Worm (Caenorhabditis elegans) whole organism, young adult: ENCODE data around the gene arx-2.

Experiments
- B0019.2 ChIP-seq: fragments of 200-800 bp; sonication (Bioruptor generic); conservative IDR thresholded peaks from 2 replicates; pipeline ENCODE4 v1.3.6; 2022; ENCODE audit warnings: missing genetic modification reagents, missing genetic modification characterization, missing compliant biosample characterization
- B0035.1 ChIP-seq: sonication (generic microtip); optimal IDR thresholded peaks from 2 replicates; lab custom pipeline; 2016; ENCODE audit warnings: missing genetic modification characterization, mild to moderate bottlenecking, missing compliant biosample characterization, missing genotype, missing genetic modification reagents
- C06A6.2 ChIP-seq: fragments of 200-800 bp; sonication (Bioruptor generic); conservative IDR thresholded peaks from 2 replicates; pipeline ENCODE4 v1.3.6; 2022; ENCODE audit warnings: missing genetic modification characterization, missing compliant biosample characterization
- F55B11.4 ChIP-seq: sonication (generic microtip); optimal IDR thresholded peaks from 2 replicates; lab custom pipeline; 2016; ENCODE audit warnings: missing compliant biosample characterization, missing genetic modification characterization, borderline replicate concordance; ENCODE audit not compliant: insufficient read depth
- K11D2.4 ChIP-seq: fragments of 200-800 bp; sonication (Bioruptor generic); IDR thresholded peaks from 2 replicates; pipeline ENCODE4 v1.3.6; 2022; ENCODE audit warnings: missing genetic modification reagents, missing genetic modification characterization, missing compliant biosample characterization
- K12H6.12 ChIP-seq: fragments of 200-800 bp; sonication (Bioruptor generic); optimal IDR thresholded peaks from 2 replicates; lab custom pipeline; 2018; ENCODE audit warnings: mild to moderate bottlenecking, missing genetic modification characterization, missing compliant biosample characterization
- Y67H2A.10 ChIP-seq: fragments of 200-800 bp; sonication (Bioruptor generic); conservative IDR thresholded peaks from 2 replicates; pipeline ENCODE4 v1.3.6; 2022; ENCODE audit warnings: missing genetic modification reagents, missing genetic modification characterization, missing compliant biosample characterization
- Y95B8A.8 ChIP-seq: fragments of 200-800 bp; sonication (Bioruptor generic); IDR thresholded peaks from 2 replicates; pipeline ENCODE4 v1.3.6; 2022; ENCODE audit warnings: missing genetic modification reagents, missing genetic modification characterization, missing compliant biosample characterization
- aptf-3 ChIP-seq: fragments of 200-800 bp; sonication (Bioruptor generic); IDR thresholded peaks from 2 replicates; pipeline ENCODE4 v1.3.6; 2022; ENCODE audit warnings: missing genetic modification characterization, missing compliant biosample characterization
- bed-1 ChIP-seq: fragments of 200-800 bp; sonication (Bioruptor generic); IDR thresholded peaks from 2 replicates; pipeline ENCODE4 v1.3.6; 2022; ENCODE audit warnings: missing genetic modification reagents, missing genetic modification characterization, missing compliant biosample characterization
- ccch-3 ChIP-seq: fragments of 200-800 bp; sonication (Bioruptor generic); optimal IDR thresholded peaks from 2 replicates; lab custom pipeline; 2018; ENCODE audit warnings: mild to moderate bottlenecking, missing genetic modification characterization, missing compliant biosample characterization
- ceh-100 ChIP-seq: fragments of 200-800 bp; sonication (Bioruptor generic); IDR thresholded peaks from 2 replicates; pipeline ENCODE4 v1.3.6; 2022; ENCODE audit warnings: missing genetic modification reagents, missing genetic modification characterization, missing compliant biosample characterization
- ceh-58 ChIP-seq: fragments of 200-800 bp; sonication (Bioruptor generic); IDR thresholded peaks from 2 replicates; pipeline ENCODE4 v1.3.6; 2022; ENCODE audit warnings: missing genetic modification characterization, missing compliant biosample characterization
- ceh-91 ChIP-seq: fragments of 200-800 bp; sonication (Bioruptor generic); IDR thresholded peaks from 2 replicates; pipeline ENCODE4 v1.3.6; 2022; ENCODE audit warnings: missing genetic modification reagents, missing genetic modification characterization, missing compliant biosample characterization
- dpl-1 ChIP-seq: fragments of 150-350 bp; optimal IDR thresholded peaks from 2 replicates; lab custom pipeline; 2014; ENCODE audit warnings: missing biosample characterization, missing genetic modification reagents, missing genetic modification characterization
- efl-1 ChIP-seq: fragments of 150-350 bp; optimal IDR thresholded peaks from 2 replicates; lab custom pipeline; 2014; ENCODE audit warnings: missing biosample characterization, missing genetic modification reagents, missing genetic modification characterization
- egrh-3 ChIP-seq: fragments of 200-800 bp; sonication (Bioruptor generic); IDR thresholded peaks from 2 replicates; pipeline ENCODE4 v1.3.6; 2022; ENCODE audit warnings: missing genetic modification reagents, missing genetic modification characterization, missing compliant biosample characterization
- ekl-4 ChIP-seq: fragments of 200-800 bp; sonication (Bioruptor generic); IDR thresholded peaks from 2 replicates; pipeline ENCODE4 v1.3.6; 2022; ENCODE audit warnings: missing genetic modification reagents, missing genetic modification characterization, missing compliant biosample characterization
- ets-4 ChIP-seq: fragments of 200-800 bp; sonication (Bioruptor generic); optimal IDR thresholded peaks from 2 replicates; lab custom pipeline; 2018; ENCODE audit warnings: mild to moderate bottlenecking, missing genetic modification characterization, missing compliant biosample characterization
- hlh-12 ChIP-seq: sonication (generic microtip); optimal IDR thresholded peaks from 2 replicates; lab custom pipeline; 2016; ENCODE audit warnings: missing genetic modification characterization, missing compliant biosample characterization
- hlh-26 ChIP-seq: fragments of 200-800 bp; sonication (Bioruptor generic); conservative IDR thresholded peaks from 2 replicates; pipeline ENCODE4 v1.3.6; 2022; ENCODE audit warnings: missing genetic modification reagents, missing genetic modification characterization, missing compliant biosample characterization
- hmg-20 ChIP-seq: fragments of 200-800 bp; sonication (Bioruptor generic); IDR thresholded peaks from 2 replicates; pipeline ENCODE4 v1.3.6; 2022; ENCODE audit warnings: missing genetic modification reagents, missing genetic modification characterization, missing compliant biosample characterization
- lin-35 ChIP-seq, 3 experiments: fragments of 150-350 bp in 2 of 3; sonication (generic microtip) in 1 of 3; optimal IDR thresholded peaks; 2 replicates each; lab custom pipeline; 2014 to 2018; ENCODE audit warnings: missing biosample characterization in 3 of 3, missing genetic modification characterization in 3 of 3, missing genetic modification reagents in 3 of 3
- lin-40 ChIP-seq: sonication (generic microtip); optimal IDR thresholded peaks from 2 replicates; lab custom pipeline; 2016; ENCODE audit warnings: missing genetic modification characterization, mild to moderate bottlenecking, missing compliant biosample characterization, missing genotype, missing genetic modification reagents
- lsl-1 ChIP-seq: fragments of 200-800 bp; sonication (Bioruptor generic); optimal IDR thresholded peaks from 2 replicates; lab custom pipeline; 2018; ENCODE audit warnings: mild to moderate bottlenecking, missing genetic modification characterization, moderate library complexity, missing compliant biosample characterization
- madf-10 ChIP-seq: sonication (generic microtip); optimal IDR thresholded peaks from 2 replicates; lab custom pipeline; 2016; ENCODE audit warnings: mild to moderate bottlenecking, missing genetic modification characterization, missing compliant biosample characterization
- mcd-1 ChIP-seq: fragments of 200-800 bp; sonication (Bioruptor generic); IDR thresholded peaks from 2 replicates; pipeline ENCODE4 v1.3.6; 2022; ENCODE audit warnings: missing genetic modification reagents, missing genetic modification characterization, missing compliant biosample characterization
- mel-28 ChIP-seq: sonication (generic microtip); optimal IDR thresholded peaks from 2 replicates; lab custom pipeline; 2016; ENCODE audit warnings: borderline replicate concordance, mild to moderate bottlenecking, missing genetic modification characterization, missing compliant biosample characterization
- mxl-1 ChIP-seq: sonication (generic microtip); optimal IDR thresholded peaks from 2 replicates; lab custom pipeline; 2016; ENCODE audit warnings: missing genetic modification characterization, missing compliant biosample characterization
- nhr-120 ChIP-seq: fragments of 200-800 bp; sonication (Bioruptor generic); IDR thresholded peaks from 2 replicates; pipeline ENCODE4 v1.3.6; 2022; ENCODE audit warnings: missing genetic modification characterization, missing compliant biosample characterization
- nhr-90 ChIP-seq: sonication (generic microtip); optimal IDR thresholded peaks from 2 replicates; lab custom pipeline; 2016; ENCODE audit warnings: missing genotype, mild to moderate bottlenecking, missing genetic modification characterization, missing compliant biosample characterization
- pbrm-1 ChIP-seq: fragments of 200-800 bp; sonication (Bioruptor generic); IDR thresholded peaks from 2 replicates; pipeline ENCODE4 v1.3.6; 2022; ENCODE audit warnings: missing genetic modification reagents, missing genetic modification characterization, missing compliant biosample characterization
- pha-4 ChIP-seq: fragments of 150-350 bp; sonication (generic microtip); optimal IDR thresholded peaks from 2 replicates; lab custom pipeline; 2014; ENCODE audit warnings: missing biosample characterization, missing genetic modification reagents, missing genetic modification characterization
- rcor-1 ChIP-seq: fragments of 200-800 bp; sonication (Bioruptor generic); IDR thresholded peaks from 2 replicates; pipeline ENCODE4 v1.3.6; 2022; ENCODE audit warnings: missing genetic modification reagents, missing genetic modification characterization, missing compliant biosample characterization
- repo-1 ChIP-seq: sonication (generic microtip); optimal IDR thresholded peaks from 2 replicates; lab custom pipeline; 2017; ENCODE audit warnings: mild to moderate bottlenecking, missing genetic modification characterization, missing compliant biosample characterization
- snpc-3.4 ChIP-seq: sonication (generic microtip); optimal IDR thresholded peaks from 2 replicates; lab custom pipeline; 2017; ENCODE audit warnings: missing genetic modification characterization, mild to moderate bottlenecking, missing compliant biosample characterization, antibody characterized with exemption, moderate library complexity, missing genotype, missing genetic modification reagents
- tbp1 ChIP-seq: fragments of 200-800 bp; sonication (Bioruptor generic); optimal IDR thresholded peaks from 2 replicates; lab custom pipeline; 2018; ENCODE audit warnings: mild to moderate bottlenecking, missing genetic modification characterization, missing compliant biosample characterization
- unc-130 ChIP-seq: sonication (generic microtip); optimal IDR thresholded peaks from 2 replicates; lab custom pipeline; 2016; ENCODE audit warnings: missing genetic modification reagents, missing genetic modification characterization, missing compliant biosample characterization
- unc-62 ChIP-seq: fragments of 150-350 bp; optimal IDR thresholded peaks from 2 replicates; lab custom pipeline; 2014; ENCODE audit warnings: missing biosample characterization, missing genetic modification reagents, missing genetic modification characterization
- ztf-26 ChIP-seq: sonication (generic microtip); optimal IDR thresholded peaks from 2 replicates; lab custom pipeline; 2017; ENCODE audit warnings: missing genetic modification characterization, missing compliant biosample characterization

Gene arx-2

DNA sequence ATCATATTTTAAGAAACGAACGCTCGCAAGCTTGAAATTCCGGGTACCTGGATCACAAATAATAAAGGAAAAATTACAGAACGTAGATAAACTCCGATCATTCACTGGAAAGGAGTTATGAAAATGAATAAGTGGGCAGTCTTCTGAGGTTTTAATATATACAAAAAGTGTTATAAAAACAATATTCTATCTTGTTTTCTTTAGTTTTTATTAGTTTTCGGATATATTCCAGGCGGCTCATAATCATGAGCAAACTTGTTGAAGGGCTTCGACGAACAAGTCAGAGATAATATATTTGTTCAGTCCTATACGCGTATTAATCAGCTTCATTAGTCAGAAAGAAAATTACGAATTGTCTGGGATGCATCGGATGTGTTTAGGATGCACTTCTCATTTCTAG, 24.2 kb downstream of the arx-2 start, which contains the start of gene gcy-6:
Gene gcy-6 (minus strand): TSS at position 101 of the 400 bp plus-strand sequence.
- no peak for TF ChIP-seq bed-1 (GFP tag; lab: Robert Waterston, UW)
- no peak for TF ChIP-seq rcor-1 (GFP tag; lab: Robert Waterston, UW)
- TF ChIP-seq Y95B8A.8 (GFP tag; lab: Robert Waterston, UW) = no peak
- no peak for TF ChIP-seq tbp1 (GFP tag; lab: Kevin White, UChicago)
- no peak for TF ChIP-seq efl-1 (GFP tag; lab: Kevin White, UChicago)
- TF ChIP-seq pbrm-1 (GFP tag; lab: Robert Waterston, UW) = no peak
- no peak for TF ChIP-seq B0035.1 (tag; lab: Kevin White, UChicago)
- no peak for TF ChIP-seq ekl-4
- TF ChIP-seq dpl-1 (GFP tag; lab: Kevin White, UChicago) = no peak
- no peak for TF ChIP-seq B0019.2
- TF ChIP-seq ceh-91 (GFP tag; lab: Robert Waterston, UW) = no peak

ce11 chrV:10307283-10307682, 30.9 kb downstream of the arx-2 start, which contains the start of gene che-12:
Gene che-12 (minus strand): TSS chrV:10307383.
- TF ChIP-seq C06A6.2 (GFP tag; lab: Robert Waterston, UW) = no peak
- TF ChIP-seq aptf-3 (GFP tag; lab: Robert Waterston, UW) = no peak
- TF ChIP-seq pbrm-1 (GFP tag; lab: Robert Waterston, UW) = no peak
- no peak for TF ChIP-seq lin-35 (GFP tag; optimal IDR thresholded peaks at IDR 0.05; lab: Kevin White, UChicago)
- TF ChIP-seq repo-1 = no peak
- TF ChIP-seq lsl-1 = no peak
- TF ChIP-seq K11D2.4 = no peak
- no peak for TF ChIP-seq unc-130
- TF ChIP-seq ceh-100 (GFP tag; lab: Robert Waterston, UW) = no peak
- no peak for TF ChIP-seq ccch-3
- no peak for TF ChIP-seq Y67H2A.10
- TF ChIP-seq dpl-1 (GFP tag; lab: Kevin White, UChicago) = no peak
- no peak for TF ChIP-seq nhr-90 (tag; lab: Kevin White, UChicago)
- no peak for TF ChIP-seq mel-28 (tag; lab: Kevin White, UChicago)
- TF ChIP-seq ceh-58 = no peak
- TF ChIP-seq egrh-3 (GFP tag; lab: Robert Waterston, UW) = no peak
- TF ChIP-seq lin-40 (tag; lab: Kevin White, UChicago) = no peak
- TF ChIP-seq ets-4 (GFP tag; lab: Kevin White, UChicago) = no peak
- TF ChIP-seq nhr-120 = no peak
- no peak for TF ChIP-seq ztf-26 (tag; lab: Kevin White, UChicago)

DNA sequence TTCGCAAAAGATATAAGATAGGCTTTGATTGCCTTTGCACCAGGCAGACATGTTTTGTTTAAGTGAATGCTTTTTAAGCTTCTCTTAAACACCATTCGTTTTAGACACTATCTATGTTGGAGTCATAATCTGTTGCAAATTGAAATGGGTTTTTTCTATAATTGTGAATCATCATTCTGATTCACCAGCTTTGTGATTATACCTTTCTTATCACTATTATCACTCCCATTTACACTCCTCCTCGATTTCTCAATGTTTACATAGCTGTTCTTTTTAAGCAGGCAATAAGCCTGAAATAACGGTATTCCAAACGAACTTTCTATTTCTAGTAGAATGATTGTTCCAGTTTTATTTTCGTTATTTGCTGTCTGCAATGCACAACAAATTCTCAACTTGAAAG, 41.1 kb downstream of the arx-2 start, which contains the start of gene B0024.4:
Gene B0024.4 (plus strand): TSS at position 301 of the 400 bp plus-strand sequence.
- TF ChIP-seq hmg-20 = no peak
- TF ChIP-seq K12H6.12 = no peak
- no peak for TF ChIP-seq unc-62 (GFP tag; lab: Kevin White, UChicago)
- TF ChIP-seq hlh-12 = no peak
- no peak for TF ChIP-seq pha-4 (tag; lab: Kevin White, UChicago)
- TF ChIP-seq snpc-3.4 (tag; lab: Kevin White, UChicago) = no peak
- TF ChIP-seq F55B11.4 = no peak
- TF ChIP-seq aptf-3 (GFP tag; lab: Robert Waterston, UW) = no peak
- TF ChIP-seq lin-40 (tag; lab: Kevin White, UChicago) = no peak
- no peak for TF ChIP-seq B0035.1 (tag; lab: Kevin White, UChicago)
- TF ChIP-seq K11D2.4 = no peak
- no peak for TF ChIP-seq mcd-1 (GFP tag; lab: Robert Waterston, UW)
- no peak for TF ChIP-seq madf-10 (tag; lab: Kevin White, UChicago)
- TF ChIP-seq hlh-26 (GFP tag; lab: Robert Waterston, UW) = no peak
- TF ChIP-seq mxl-1 = no peak
- no peak for TF ChIP-seq ceh-91 (GFP tag; lab: Robert Waterston, UW)
